Worm (Caenorhabditis elegans): ENCODE measurements around the gene C27D6.12.

- TF ChIP-seq nhr-42 (GFP tag; IDR thresholded peaks at IDR 0.05): no peak
- no peak for TF ChIP-seq dmd-6 (GFP tag; IDR thresholded peaks at IDR 0.05)
Observed at ce11 chrII:5130081-5130480, 47.7 kb downstream of the C27D6.12 start, which contains the start of gene lgc-56.

Measured in whole organism, L4 larva.